Fruit fly (Drosophila melanogaster) whole organism: ENCODE data around the gene CG1951.

Experiments
- CG8478 ChIP-seq: fragments of >200 bp; optimal IDR thresholded peaks from 2 replicates; lab custom pipeline; 2018; ENCODE audit warnings: inconsistent platforms
- Dll ChIP-seq: fragments of >200 bp; optimal IDR thresholded peaks from 2 replicates; lab custom pipeline; 2017
- EcR ChIP-seq, 2 experiments: fragments of >200 bp; optimal IDR thresholded peaks; 2 replicates each; lab custom pipeline; 2017; ENCODE audit warnings: missing biosample characterization in 2 of 2, missing genetic modification characterization in 2 of 2, missing genetic modification reagents in 2 of 2
- pan ChIP-seq: fragments of >200 bp; optimal IDR thresholded peaks from 2 replicates; lab custom pipeline; 2017
- psq ChIP-seq: fragments of >200 bp; optimal IDR thresholded peaks from 2 replicates; lab custom pipeline; 2017
- usp ChIP-seq: fragments of >200 bp; optimal IDR thresholded peaks from 2 replicates; lab custom pipeline; 2017; ENCODE audit warnings: missing biosample characterization, missing genetic modification characterization, mixed read lengths

dm6 chr3R:29004884-29005621 is 22.0 kb upstream of the CG1951 start:
- TF ChIP-seq Dll (lab: Kevin White, UChicago), result no peak
- TF ChIP-seq psq (lab: Kevin White, UChicago), result no peak
- TF ChIP-seq CG8478 (lab: Kevin White, UChicago), result no peak
- TF ChIP-seq pan (lab: Kevin White, UChicago), result no peak
- TF ChIP-seq usp (GFP tag; lab: Kevin White, UChicago), result no peak
- no peak for TF ChIP-seq EcR (GFP tag; optimal IDR thresholded peaks at IDR 0.05; lab: Kevin White, UChicago)
